Worm (Caenorhabditis elegans): ENCODE results near the gene tag-51.
A peak's percentile ranks its signal among the peaks of the same experiment; 100 is the strongest.

The tag-51 gene

DNA sequence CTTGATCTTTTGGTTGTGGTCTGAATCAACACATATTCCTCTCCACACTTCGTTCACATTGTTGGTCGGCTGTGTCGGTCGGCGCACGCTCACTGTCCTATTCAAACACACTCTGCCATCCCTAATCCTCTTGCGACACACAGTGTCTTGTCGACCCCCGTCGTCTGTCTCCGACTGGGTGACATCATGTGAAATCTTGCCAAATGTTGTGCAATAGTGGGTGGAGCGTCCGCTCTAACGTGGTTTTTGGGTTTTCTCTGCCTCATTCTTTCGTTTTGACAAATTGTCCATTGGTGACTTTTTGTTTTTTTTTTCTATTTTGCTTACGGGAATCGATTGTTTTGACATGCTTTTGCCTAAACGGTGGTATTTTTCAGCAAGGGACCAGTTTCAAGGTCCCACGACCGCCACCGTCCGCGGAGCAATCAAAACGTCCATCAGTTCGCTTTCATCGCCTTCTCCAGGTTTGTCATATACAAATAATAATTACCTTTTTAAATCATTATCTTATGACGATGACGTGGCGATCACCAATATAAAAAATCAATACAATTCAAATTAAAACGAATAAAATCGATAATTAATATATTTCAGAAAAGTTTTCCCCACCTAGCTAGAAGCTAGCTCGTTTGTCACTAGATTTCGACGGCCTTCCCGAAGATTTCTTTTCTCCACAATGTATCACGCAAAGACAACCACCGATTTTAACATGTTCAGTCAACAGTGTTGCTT, 20.1 kb upstream of the tag-51 start (continued):
- no peak for TF ChIP-seq dpff-1 (tag; optimal IDR thresholded peaks at IDR 0.05)
- TF ChIP-seq B0336.3 (GFP tag; IDR thresholded peaks at IDR 0.05): peak; percentile 61; the same call in 1 of the 2 replicates
- no peak for TF ChIP-seq F37B4.10 (GFP tag; IDR thresholded peaks at IDR 0.05)
- peak; percentile 77 for TF ChIP-seq madf-10 (tag; optimal IDR thresholded peaks at IDR 0.05)
- no peak for TF ChIP-seq C17E4.6 (GFP tag; IDR thresholded peaks at IDR 0.05)
- TF ChIP-seq mes-4 (tag; optimal IDR thresholded peaks at IDR 0.05): no peak
- TF ChIP-seq nfyb-1 (GFP tag; IDR thresholded peaks at IDR 0.05): peak; percentile 84
- 0 out of 2 replicates have a peak, but pooled peaks have one; percentile 32 for TF ChIP-seq rcor-1 (GFP tag; IDR thresholded peaks at IDR 0.05)
- no peak for TF ChIP-seq lag-1 (GFP tag; IDR thresholded peaks at IDR 0.05)
- TF ChIP-seq somi-1 (GFP tag; optimal IDR thresholded peaks at IDR 0.05): peak; percentile 68
- no peak for TF ChIP-seq ztf-28 (GFP tag; IDR thresholded peaks at IDR 0.05)
- no peak for TF ChIP-seq tbx-9 (tag; optimal IDR thresholded peaks at IDR 0.05; ENCODE audit: borderline replicate concordance)
- peak; percentile 39; the same call in 1 of the 2 replicates for TF ChIP-seq egl-44 (GFP tag; IDR thresholded peaks at IDR 0.05)
- TF ChIP-seq attf-5 (GFP tag; optimal IDR thresholded peaks at IDR 0.05): peak; percentile 88
- TF ChIP-seq ztf-25 (GFP tag; IDR thresholded peaks at IDR 0.05): no peak
- no peak for TF ChIP-seq sptf-2 (GFP tag; optimal IDR thresholded peaks at IDR 0.05)
- TF ChIP-seq atf-7 (tag; optimal IDR thresholded peaks at IDR 0.05): peak; percentile 98
- no peak for TF ChIP-seq T07F8.4 (tag; optimal IDR thresholded peaks at IDR 0.05)
- no peak for TF ChIP-seq egrh-3 (GFP tag; IDR thresholded peaks at IDR 0.05)
- no peak for TF ChIP-seq egl-18 (GFP tag; IDR thresholded peaks at IDR 0.05)
- TF ChIP-seq F52B5.7 (tag; optimal IDR thresholded peaks at IDR 0.05): peak; percentile 4
- TF ChIP-seq ztf-6 (GFP tag; IDR thresholded peaks at IDR 0.05): peak; percentile 79; the same call in 1 of the 2 replicates
- TF ChIP-seq mcd-1 (GFP tag; IDR thresholded peaks at IDR 0.05): peak; percentile 73
- TF ChIP-seq nhr-120 (GFP tag; IDR thresholded peaks at IDR 0.05): no peak
- peak; percentile 81 for TF ChIP-seq F22D6.2 (tag; optimal IDR thresholded peaks at IDR 0.05)
- peak; percentile 39; the same call in 1 of the 2 replicates for TF ChIP-seq F33H1.4 (GFP tag; IDR thresholded peaks at IDR 0.05)
- TF ChIP-seq madf-6 (GFP tag; IDR thresholded peaks at IDR 0.05): no peak
- TF ChIP-seq akir-1 (GFP tag; optimal IDR thresholded peaks at IDR 0.05): no peak
- TF ChIP-seq F49E8.2 (tag; optimal IDR thresholded peaks at IDR 0.05; ENCODE audit: insufficient read depth): no peak
- no peak for TF ChIP-seq aptf-3 (GFP tag; IDR thresholded peaks at IDR 0.05)
- TF ChIP-seq Y67H2A.10 (GFP tag; conservative IDR thresholded peaks at IDR 0.05): no peak
- no peak for TF ChIP-seq D2030.7 (GFP tag; IDR thresholded peaks at IDR 0.05)
- TF ChIP-seq him-1 (tag; optimal IDR thresholded peaks at IDR 0.05): no peak
- no peak for TF ChIP-seq nfya-1 (tag; optimal IDR thresholded peaks at IDR 0.05; ENCODE audit: borderline replicate concordance, insufficient read depth)
- TF ChIP-seq pbrm-1 (GFP tag; IDR thresholded peaks at IDR 0.05): peak; percentile 86
- TF ChIP-seq rec-8 (tag; optimal IDR thresholded peaks at IDR 0.05): no peak
- TF ChIP-seq ZK185.1 (tag; optimal IDR thresholded peaks at IDR 0.05; ENCODE audit: poor library complexity, severe bottlenecking): peak; percentile 78
- TF ChIP-seq pha-4 (tag; optimal IDR thresholded peaks at IDR 0.05): peak; percentile 89
- TF ChIP-seq ztf-3 (GFP tag; optimal IDR thresholded peaks at IDR 0.05): no peak
- TF ChIP-seq Y79H2A.3 (GFP tag; conservative IDR thresholded peaks at IDR 0.05): 0 out of 2 replicates have a peak, but pooled peaks have one; percentile 40
- peak; percentile 60; the same call in 1 of the 2 replicates for TF ChIP-seq lin-26 (GFP tag; IDR thresholded peaks at IDR 0.05)
- no peak for TF ChIP-seq B0261.1 (tag; optimal IDR thresholded peaks at IDR 0.05)
- TF ChIP-seq hsf-1 (GFP tag; IDR thresholded peaks at IDR 0.05): 0 out of 2 replicates have a peak, but pooled peaks have one; percentile 37
- peak; percentile 82; the same call in 1 of the 2 replicates for TF ChIP-seq let-526 (GFP tag; IDR thresholded peaks at IDR 0.05)
- TF ChIP-seq dox-1 (GFP tag; IDR thresholded peaks at IDR 0.05): peak; percentile 89
- no peak for TF ChIP-seq B0019.2 (GFP tag; conservative IDR thresholded peaks at IDR 0.05)
- TF ChIP-seq ccch-3 (GFP tag; optimal IDR thresholded peaks at IDR 0.05): no peak

All from whole organism, young adult.